Worm (Caenorhabditis elegans) whole organism, young adult: ENCODE measurements around the gene srh-19.

ENCODE experiments used
- C06A6.2 ChIP-seq: fragments of 200-800 bp; sonication (Bioruptor generic); conservative IDR thresholded peaks from 2 replicates; pipeline ENCODE4 v1.3.6; 2022; ENCODE audit warnings: missing genetic modification characterization, missing compliant biosample characterization
- D2030.7 ChIP-seq: fragments of 200-800 bp; sonication (Bioruptor generic); IDR thresholded peaks from 2 replicates; pipeline ENCODE4 v1.3.6; 2022; ENCODE audit warnings: missing genetic modification reagents, missing genetic modification characterization, missing compliant biosample characterization
- F37B4.10 ChIP-seq: fragments of 200-800 bp; sonication (Bioruptor generic); IDR thresholded peaks from 2 replicates; pipeline ENCODE4 v1.3.6; 2022; ENCODE audit warnings: missing genetic modification characterization, missing compliant biosample characterization
- F39B2.1 ChIP-seq: fragments of 200-800 bp; sonication (Bioruptor generic); IDR thresholded peaks from 2 replicates; pipeline ENCODE4 v1.3.6; 2022; ENCODE audit warnings: missing genetic modification reagents, missing genetic modification characterization, missing compliant biosample characterization
- F49E8.2 ChIP-seq: sonication (generic microtip); optimal IDR thresholded peaks from 3 replicates; lab custom pipeline; 2017; ENCODE audit warnings: missing genetic modification characterization, mild to moderate bottlenecking, missing compliant biosample characterization, antibody characterized with exemption, moderate library complexity; ENCODE audit not compliant: insufficient read depth
- F55B11.4 ChIP-seq: sonication (generic microtip); optimal IDR thresholded peaks from 2 replicates; lab custom pipeline; 2016; ENCODE audit warnings: missing compliant biosample characterization, missing genetic modification characterization, borderline replicate concordance; ENCODE audit not compliant: insufficient read depth
- F57A8.1 ChIP-seq: fragments of 200-800 bp; sonication (Bioruptor generic); optimal IDR thresholded peaks from 2 replicates; lab custom pipeline; 2018; ENCODE audit warnings: mild to moderate bottlenecking, missing genetic modification characterization, moderate library complexity, missing compliant biosample characterization
- K11D2.4 ChIP-seq: fragments of 200-800 bp; sonication (Bioruptor generic); IDR thresholded peaks from 2 replicates; pipeline ENCODE4 v1.3.6; 2022; ENCODE audit warnings: missing genetic modification reagents, missing genetic modification characterization, missing compliant biosample characterization
- T07F8.4 ChIP-seq: sonication (generic microtip); optimal IDR thresholded peaks from 2 replicates; lab custom pipeline; 2016; ENCODE audit warnings: mild to moderate bottlenecking, missing genetic modification characterization, moderate library complexity, missing compliant biosample characterization
- Y53F4B.3 ChIP-seq: fragments of 200-800 bp; sonication (Bioruptor generic); IDR thresholded peaks from 2 replicates; pipeline ENCODE4 v1.3.6; 2022; ENCODE audit warnings: missing genetic modification reagents, missing genetic modification characterization, missing compliant biosample characterization
- Y56A3A.18 ChIP-seq: fragments of 200-800 bp; sonication (Bioruptor generic); IDR thresholded peaks from 2 replicates; pipeline ENCODE4 v1.3.6; 2022; ENCODE audit warnings: missing genetic modification reagents, missing genetic modification characterization, missing compliant biosample characterization
- attf-5 ChIP-seq: fragments of 200-800 bp; sonication (Bioruptor generic); optimal IDR thresholded peaks from 2 replicates; lab custom pipeline; 2018; ENCODE audit warnings: mild to moderate bottlenecking, missing genetic modification characterization, missing compliant biosample characterization
- bed-1 ChIP-seq: fragments of 200-800 bp; sonication (Bioruptor generic); IDR thresholded peaks from 2 replicates; pipeline ENCODE4 v1.3.6; 2022; ENCODE audit warnings: missing genetic modification reagents, missing genetic modification characterization, missing compliant biosample characterization
- bed-2 ChIP-seq: fragments of 200-800 bp; sonication (Bioruptor generic); IDR thresholded peaks from 2 replicates; pipeline ENCODE4 v1.3.6; 2022; ENCODE audit warnings: missing genetic modification reagents, missing genetic modification characterization, missing compliant biosample characterization
- ccch-3 ChIP-seq: fragments of 200-800 bp; sonication (Bioruptor generic); optimal IDR thresholded peaks from 2 replicates; lab custom pipeline; 2018; ENCODE audit warnings: mild to moderate bottlenecking, missing genetic modification characterization, missing compliant biosample characterization
- cebp-1 ChIP-seq, 2 experiments: fragments of 200-800 bp in 1 of 2; sonication (Bioruptor generic) in 1 of 2; sonication (generic microtip) in 1 of 2; IDR thresholded peaks in 1 of 2; optimal IDR thresholded peaks in 1 of 2; 2 replicates each; pipeline versions ENCODE4 v1.3.6 to Lab custom; 2017 to 2022; ENCODE audit warnings: missing compliant biosample characterization in 2 of 2, missing genetic modification characterization in 2 of 2, mild to moderate bottlenecking in 1 of 2, missing genetic modification reagents in 1 of 2, moderate library complexity in 1 of 2
- ceh-40 ChIP-seq: fragments of 200-800 bp; sonication (Bioruptor generic); IDR thresholded peaks from 2 replicates; pipeline ENCODE4 v1.3.6; 2022; ENCODE audit warnings: missing genetic modification characterization, missing compliant biosample characterization
- chd-7 ChIP-seq: sonication (generic microtip); optimal IDR thresholded peaks from 2 replicates; lab custom pipeline; 2016; ENCODE audit warnings: mild to moderate bottlenecking, missing genetic modification characterization, moderate library complexity, missing compliant biosample characterization
- dox-1 ChIP-seq: fragments of 200-800 bp; sonication (Bioruptor generic); IDR thresholded peaks from 2 replicates; pipeline ENCODE4 v1.3.6; 2022; ENCODE audit warnings: missing genetic modification reagents, missing genetic modification characterization, missing compliant biosample characterization
- efl-1 ChIP-seq: fragments of 150-350 bp; optimal IDR thresholded peaks from 2 replicates; lab custom pipeline; 2014; ENCODE audit warnings: missing biosample characterization, missing genetic modification reagents, missing genetic modification characterization
- ets-4 ChIP-seq: fragments of 200-800 bp; sonication (Bioruptor generic); optimal IDR thresholded peaks from 2 replicates; lab custom pipeline; 2018; ENCODE audit warnings: mild to moderate bottlenecking, missing genetic modification characterization, missing compliant biosample characterization
- him-1 ChIP-seq: sonication (generic microtip); optimal IDR thresholded peaks from 2 replicates; lab custom pipeline; 2016; ENCODE audit warnings: missing genotype, missing genetic modification reagents, missing genetic modification characterization, missing compliant biosample characterization
- hmg-1.2 ChIP-seq: fragments of 200-800 bp; sonication (Bioruptor generic); IDR thresholded peaks from 2 replicates; pipeline ENCODE4 v1.3.6; 2022; ENCODE audit warnings: missing genetic modification reagents, missing genetic modification characterization, missing compliant biosample characterization
- hmg-20 ChIP-seq: fragments of 200-800 bp; sonication (Bioruptor generic); IDR thresholded peaks from 2 replicates; pipeline ENCODE4 v1.3.6; 2022; ENCODE audit warnings: missing genetic modification reagents, missing genetic modification characterization, missing compliant biosample characterization
- hrde-1 ChIP-seq: sonication (generic microtip); optimal IDR thresholded peaks from 2 replicates; lab custom pipeline; 2016; ENCODE audit warnings: missing genetic modification characterization, mild to moderate bottlenecking, missing compliant biosample characterization, moderate library complexity, missing genotype, missing genetic modification reagents, borderline replicate concordance
- lin-40 ChIP-seq: sonication (generic microtip); optimal IDR thresholded peaks from 2 replicates; lab custom pipeline; 2016; ENCODE audit warnings: missing genetic modification characterization, mild to moderate bottlenecking, missing compliant biosample characterization, missing genotype, missing genetic modification reagents
- lsy-27 ChIP-seq: sonication (generic microtip); optimal IDR thresholded peaks from 2 replicates; lab custom pipeline; 2017; ENCODE audit warnings: missing genetic modification characterization, mild to moderate bottlenecking, missing compliant biosample characterization, antibody characterized with exemption, missing genotype, borderline replicate concordance; ENCODE audit not compliant: insufficient read depth
- madf-3 ChIP-seq: fragments of 200-800 bp; sonication (Bioruptor generic); IDR thresholded peaks from 2 replicates; pipeline ENCODE4 v1.3.6; 2022; ENCODE audit warnings: missing genetic modification reagents, missing genetic modification characterization, missing compliant biosample characterization
- mes-4 ChIP-seq: sonication (generic microtip); optimal IDR thresholded peaks from 2 replicates; lab custom pipeline; 2016; ENCODE audit warnings: missing genotype, missing genetic modification characterization, missing compliant biosample characterization
- nfya-1 ChIP-seq: sonication (generic microtip); optimal IDR thresholded peaks from 2 replicates; lab custom pipeline; 2017; ENCODE audit warnings: antibody characterized with exemption, missing compliant biosample characterization, missing genetic modification characterization, borderline replicate concordance; ENCODE audit not compliant: insufficient read depth
- nhr-27 ChIP-seq: fragments of 200-800 bp; sonication (Bioruptor generic); optimal IDR thresholded peaks from 2 replicates; lab custom pipeline; 2018; ENCODE audit warnings: mild to moderate bottlenecking, missing genetic modification characterization, moderate library complexity, missing compliant biosample characterization
- pha-4 ChIP-seq: fragments of 150-350 bp; sonication (generic microtip); optimal IDR thresholded peaks from 2 replicates; lab custom pipeline; 2014; ENCODE audit warnings: missing biosample characterization, missing genetic modification reagents, missing genetic modification characterization
- repo-1 ChIP-seq: sonication (generic microtip); optimal IDR thresholded peaks from 2 replicates; lab custom pipeline; 2017; ENCODE audit warnings: mild to moderate bottlenecking, missing genetic modification characterization, missing compliant biosample characterization
- rpc-1 ChIP-seq, 2 experiments: fragments of 150-350 bp in 1 of 2; sonication (generic microtip) in 1 of 2; optimal IDR thresholded peaks; 2 replicates each; lab custom pipeline; 2014 to 2018; ENCODE audit warnings: missing biosample characterization in 1 of 2, missing genetic modification characterization in 1 of 2, missing genetic modification reagents in 1 of 2, missing genotype in 1 of 2
- sdz-38 ChIP-seq: sonication (generic microtip); optimal IDR thresholded peaks from 2 replicates; lab custom pipeline; 2016; ENCODE audit warnings: missing genotype, missing genetic modification characterization, missing compliant biosample characterization
- snpc-1.1 ChIP-seq: sonication (generic microtip); optimal IDR thresholded peaks from 2 replicates; lab custom pipeline; 2017; ENCODE audit warnings: missing genetic modification characterization, mild to moderate bottlenecking, missing compliant biosample characterization, antibody characterized with exemption, moderate library complexity, missing genotype, missing genetic modification reagents; ENCODE audit not compliant: insufficient read depth
- snpc-1.3 ChIP-seq: sonication (generic microtip); optimal IDR thresholded peaks from 2 replicates; lab custom pipeline; 2017; ENCODE audit warnings: missing genetic modification characterization, mild to moderate bottlenecking, missing compliant biosample characterization, antibody characterized with exemption, moderate library complexity, missing genotype, missing genetic modification reagents; ENCODE audit not compliant: insufficient read depth
- snpc-3.4 ChIP-seq: sonication (generic microtip); optimal IDR thresholded peaks from 2 replicates; lab custom pipeline; 2017; ENCODE audit warnings: missing genetic modification characterization, mild to moderate bottlenecking, missing compliant biosample characterization, antibody characterized with exemption, moderate library complexity, missing genotype, missing genetic modification reagents
- sptf-2 ChIP-seq: fragments of 200-800 bp; sonication (Bioruptor generic); optimal IDR thresholded peaks from 2 replicates; lab custom pipeline; 2018; ENCODE audit warnings: mild to moderate bottlenecking, missing genetic modification characterization, missing compliant biosample characterization
- tbp1 ChIP-seq: fragments of 200-800 bp; sonication (Bioruptor generic); optimal IDR thresholded peaks from 2 replicates; lab custom pipeline; 2018; ENCODE audit warnings: mild to moderate bottlenecking, missing genetic modification characterization, missing compliant biosample characterization
- tlf-1 ChIP-seq: fragments of 200-800 bp; sonication (Bioruptor generic); optimal IDR thresholded peaks from 2 replicates; lab custom pipeline; 2018; ENCODE audit warnings: mild to moderate bottlenecking, missing genetic modification characterization, missing compliant biosample characterization
- unc-130 ChIP-seq: sonication (generic microtip); optimal IDR thresholded peaks from 2 replicates; lab custom pipeline; 2016; ENCODE audit warnings: missing genetic modification reagents, missing genetic modification characterization, missing compliant biosample characterization
- unc-62 ChIP-seq: fragments of 150-350 bp; optimal IDR thresholded peaks from 2 replicates; lab custom pipeline; 2014; ENCODE audit warnings: missing biosample characterization, missing genetic modification reagents, missing genetic modification characterization
- xnd-1 ChIP-seq: sonication (generic microtip); optimal IDR thresholded peaks from 2 replicates; lab custom pipeline; 2016; ENCODE audit warnings: missing genotype, missing genetic modification reagents, missing genetic modification characterization, missing compliant biosample characterization
- zim-3 ChIP-seq: sonication (generic microtip); optimal IDR thresholded peaks from 2 replicates; lab custom pipeline; 2017; ENCODE audit warnings: mild to moderate bottlenecking, missing genetic modification characterization, moderate library complexity, missing compliant biosample characterization
- ztf-25 ChIP-seq: fragments of 200-800 bp; sonication (Bioruptor generic); IDR thresholded peaks from 2 replicates; pipeline ENCODE4 v1.3.6; 2022; ENCODE audit warnings: missing genetic modification reagents, missing genetic modification characterization, missing compliant biosample characterization
- ztf-3 ChIP-seq: fragments of 200-800 bp; sonication (Bioruptor generic); optimal IDR thresholded peaks from 2 replicates; lab custom pipeline; 2018; ENCODE audit warnings: mild to moderate bottlenecking, missing genetic modification characterization, missing compliant biosample characterization

srh-19 gene

DNA sequence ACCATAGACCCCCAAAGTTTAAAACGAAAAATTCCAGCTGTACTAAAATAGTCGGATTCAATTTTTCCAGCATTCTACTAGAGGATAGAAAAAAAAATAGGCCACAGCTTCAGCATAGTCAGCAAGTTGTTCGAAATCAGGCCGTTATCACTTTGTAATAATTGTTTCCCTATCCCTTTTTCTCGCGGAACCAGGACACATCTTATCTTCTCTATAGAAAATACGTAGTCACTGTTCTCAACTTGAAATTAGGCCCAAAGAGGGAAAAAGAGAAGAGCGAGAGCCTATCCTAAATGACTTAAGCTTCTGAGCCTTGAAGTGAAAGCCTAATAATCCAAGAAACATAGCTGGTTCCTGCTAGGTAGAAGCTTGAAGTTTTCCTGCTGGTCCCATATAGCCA lies 32.8 kb downstream of the srh-19 start (continued):
- TF ChIP-seq sdz-38 = no peak
- TF ChIP-seq F37B4.10 (GFP tag; lab: Robert Waterston, UW) = no peak
- no peak for TF ChIP-seq zim-3 (tag; lab: Kevin White, UChicago)
- no peak for TF ChIP-seq unc-62 (GFP tag; lab: Kevin White, UChicago)
- no peak for TF ChIP-seq tbp1
- no peak for TF ChIP-seq sptf-2
- TF ChIP-seq bed-2 = no peak
- TF ChIP-seq ccch-3 (GFP tag; lab: Kevin White, UChicago) = no peak
- no peak for TF ChIP-seq unc-130 (GFP tag; lab: Kevin White, UChicago)
- no peak for TF ChIP-seq chd-7 (tag; lab: Kevin White, UChicago)
- no peak for TF ChIP-seq F55B11.4 (tag; lab: Kevin White, UChicago)
- no peak for TF ChIP-seq snpc-1.3 (tag; lab: Kevin White, UChicago)
- TF ChIP-seq F39B2.1 (GFP tag; lab: Robert Waterston, UW) = no peak
- 0 out of 2 replicates have a peak, but pooled peaks have one; percentile 36 for TF ChIP-seq hmg-20 (GFP tag; lab: Robert Waterston, UW)
- peak; percentile 25; the same call in 1 of the 2 replicates for TF ChIP-seq hmg-1.2 (GFP tag; lab: Robert Waterston, UW)
- no peak for TF ChIP-seq nhr-27 (tag; lab: Kevin White, UChicago)
- no peak for TF ChIP-seq Y53F4B.3 (GFP tag; lab: Robert Waterston, UW)
- no peak for TF ChIP-seq ztf-25 (GFP tag; lab: Robert Waterston, UW)
- no peak for TF ChIP-seq ets-4 (GFP tag; lab: Kevin White, UChicago)
- no peak for TF ChIP-seq him-1
- TF ChIP-seq lin-40 (tag; lab: Kevin White, UChicago) = peak; percentile 22
- TF ChIP-seq pha-4 (tag; lab: Kevin White, UChicago) = no peak
- no peak for TF ChIP-seq cebp-1 (GFP tag; IDR thresholded peaks at IDR 0.05; lab: Robert Waterston, UW)
- no peak for TF ChIP-seq cebp-1 (tag; optimal IDR thresholded peaks at IDR 0.05; lab: Kevin White, UChicago)
- TF ChIP-seq hrde-1 (tag; lab: Kevin White, UChicago) = no peak
- no peak for TF ChIP-seq lsy-27
- peak; percentile 17 for TF ChIP-seq repo-1 (tag; lab: Kevin White, UChicago)
- no peak for TF ChIP-seq attf-5
- no peak for TF ChIP-seq Y56A3A.18 (GFP tag; lab: Robert Waterston, UW)
- peak; percentile 33 for TF ChIP-seq tlf-1 (GFP tag; lab: Kevin White, UChicago)
- TF ChIP-seq ztf-3 (GFP tag; lab: Kevin White, UChicago) = no peak
- TF ChIP-seq snpc-1.1 = no peak
- TF ChIP-seq F49E8.2 = no peak
- peak; percentile 26; the same call in 1 of the 2 replicates for TF ChIP-seq K11D2.4
- TF ChIP-seq snpc-3.4 (tag; lab: Kevin White, UChicago) = no peak
- 0 out of 2 replicates have a peak, but pooled peaks have one; percentile 16 for TF ChIP-seq dox-1 (GFP tag; lab: Robert Waterston, UW)
- TF ChIP-seq rpc-1 (optimal IDR thresholded peaks at IDR 0.05; lab: Kevin White, UChicago) = no peak
- TF ChIP-seq rpc-1 (tag; optimal IDR thresholded peaks at IDR 0.05; lab: Kevin White, UChicago) = no peak
- TF ChIP-seq ceh-40 (GFP tag; lab: Robert Waterston, UW) = no peak
- TF ChIP-seq T07F8.4 (tag; lab: Kevin White, UChicago) = no peak
- TF ChIP-seq madf-3 (GFP tag; lab: Robert Waterston, UW) = no peak
- TF ChIP-seq D2030.7 (GFP tag; lab: Robert Waterston, UW) = no peak
- TF ChIP-seq mes-4 = no peak
- TF ChIP-seq nfya-1 = no peak
- no peak for TF ChIP-seq F57A8.1
- no peak for TF ChIP-seq efl-1 (GFP tag; lab: Kevin White, UChicago)
- no peak for TF ChIP-seq xnd-1
- TF ChIP-seq C06A6.2 (GFP tag; lab: Robert Waterston, UW) = no peak
- no peak for TF ChIP-seq bed-1
